Fruit fly (Drosophila melanogaster) whole organism, wandering third instar larva: ENCODE data around the gene CG6931.
A peak's percentile ranks its signal among the peaks of the same experiment; 100 is the strongest.

ENCODE experiments used
- Abd-B ChIP-seq: fragments of >200 bp; optimal IDR thresholded peaks from 2 replicates; lab custom pipeline; 2017; ENCODE audit warnings: missing biosample characterization, missing genetic modification characterization
- CG32264 ChIP-seq: fragments of 200-800 bp; sonication (Bioruptor generic); optimal IDR thresholded peaks from 2 replicates; lab custom pipeline; 2016; ENCODE audit warnings: missing biosample characterization, missing genetic modification characterization
- CG9705 ChIP-seq: fragments of 200-800 bp; sonication (Bioruptor generic); optimal IDR thresholded peaks from 2 replicates; lab custom pipeline; 2018; ENCODE audit warnings: missing biosample characterization, mild to moderate bottlenecking, missing genetic modification characterization
- CrebA ChIP-seq: fragments of 200-800 bp; sonication (Bioruptor generic); optimal IDR thresholded peaks from 2 replicates; lab custom pipeline; 2016; ENCODE audit warnings: missing biosample characterization, mild to moderate bottlenecking, missing genetic modification characterization, borderline replicate concordance
- Dfd ChIP-seq: fragments of >200 bp; optimal IDR thresholded peaks from 2 replicates; lab custom pipeline; 2017; ENCODE audit warnings: missing biosample characterization, missing genetic modification characterization
- GATAd ChIP-seq: sonication (Bioruptor generic); optimal IDR thresholded peaks from 2 replicates; lab custom pipeline; 2016; ENCODE audit warnings: missing biosample characterization, missing genetic modification characterization
- HLH106 ChIP-seq: fragments of 200-800 bp; optimal IDR thresholded peaks from 3 replicates; lab custom pipeline; 2019; ENCODE audit warnings: missing biosample characterization, mild to moderate bottlenecking, missing genetic modification characterization, moderate library complexity
- Hnf4 ChIP-seq: fragments of 200-800 bp; sonication (Bioruptor generic); optimal IDR thresholded peaks from 2 replicates; lab custom pipeline; 2016; ENCODE audit warnings: missing biosample characterization, mild to moderate bottlenecking, missing genetic modification characterization
- Hr78 ChIP-seq: fragments of >200 bp; optimal IDR thresholded peaks from 2 replicates; lab custom pipeline; 2017; ENCODE audit warnings: missing biosample characterization, missing genetic modification characterization
- Hr83 ChIP-seq: fragments of 200-300 bp; sonication (Bioruptor generic); optimal IDR thresholded peaks from 2 replicates; lab custom pipeline; 2016; ENCODE audit warnings: missing biosample characterization, mild to moderate bottlenecking, missing genetic modification characterization, moderate library complexity; ENCODE audit not compliant: poor library complexity, severe bottlenecking
- Jra ChIP-seq: sonication (Bioruptor generic); optimal IDR thresholded peaks from 2 replicates; lab custom pipeline; 2016; ENCODE audit warnings: missing biosample characterization, missing genetic modification characterization
- Mio ChIP-seq: sonication (Bioruptor generic); optimal IDR thresholded peaks from 2 replicates; lab custom pipeline; 2016; ENCODE audit warnings: missing biosample characterization, missing genetic modification characterization
- Myc ChIP-seq: fragments of >200 bp; optimal IDR thresholded peaks from 2 replicates; lab custom pipeline; 2017
- N ChIP-seq: fragments of >200 bp; optimal IDR thresholded peaks from 2 replicates; lab custom pipeline; 2018; ENCODE audit warnings: missing biosample characterization, missing external identifiers, missing genetic modification characterization
- OdsH ChIP-seq: fragments of 200-800 bp; sonication (Bioruptor generic); optimal IDR thresholded peaks from 2 replicates; lab custom pipeline; 2016; ENCODE audit warnings: missing biosample characterization, mild to moderate bottlenecking, missing genetic modification characterization
- Sp1 ChIP-seq: fragments of 200-800 bp; sonication (Bioruptor generic); optimal IDR thresholded peaks from 3 replicates; lab custom pipeline; 2019; ENCODE audit warnings: missing biosample characterization, mild to moderate bottlenecking, missing genetic modification characterization, moderate library complexity
- dl ChIP-seq, 2 experiments: fragments of 175-275, 200-275 bp in 1 of 2; fragments of 200-275 bp in 1 of 2; sonication (Bioruptor generic); optimal IDR thresholded peaks; lab custom pipeline; 2018; ENCODE audit warnings: mild to moderate bottlenecking in 2 of 2, missing biosample characterization in 2 of 2, missing genetic modification characterization in 2 of 2, moderate library complexity in 2 of 2; ENCODE audit not compliant: partially characterized antibody in 2 of 2, insufficient read depth in 1 of 2
- dmrt93B ChIP-seq: fragments of 200-800 bp; sonication (Bioruptor generic); optimal IDR thresholded peaks from 2 replicates; lab custom pipeline; 2018; ENCODE audit warnings: missing biosample characterization, mild to moderate bottlenecking, missing genetic modification characterization
- dsf ChIP-seq: sonication (Bioruptor generic); optimal IDR thresholded peaks from 2 replicates; lab custom pipeline; 2016; ENCODE audit warnings: missing biosample characterization, missing genetic modification characterization, borderline replicate concordance
- ey ChIP-seq: fragments of 200-800 bp; sonication (Bioruptor generic); optimal IDR thresholded peaks from 2 replicates; lab custom pipeline; 2016; ENCODE audit warnings: missing biosample characterization, missing genetic modification characterization
- fru ChIP-seq: fragments of 200-800 bp; sonication (Bioruptor generic); optimal IDR thresholded peaks from 3 replicates; lab custom pipeline; 2016; ENCODE audit warnings: missing biosample characterization, mild to moderate bottlenecking, missing genetic modification characterization
- h ChIP-seq: fragments of 200-800 bp; sonication (Bioruptor generic); optimal IDR thresholded peaks from 3 replicates; lab custom pipeline; 2016; ENCODE audit warnings: missing biosample characterization, mild to moderate bottlenecking, missing genetic modification characterization
- jim ChIP-seq: fragments of 175-275, 200-325 bp; sonication (Bioruptor generic); optimal IDR thresholded peaks from 2 replicates; lab custom pipeline; 2016; ENCODE audit warnings: missing biosample characterization, mild to moderate bottlenecking, missing genetic modification characterization
- lola ChIP-seq: fragments of >200 bp; optimal IDR thresholded peaks from 2 replicates; lab custom pipeline; 2017; ENCODE audit warnings: missing biosample characterization, missing genetic modification characterization
- pan ChIP-seq: fragments of >200 bp; optimal IDR thresholded peaks from 2 replicates; lab custom pipeline; 2017
- psq ChIP-seq: fragments of 200-800 bp; sonication (Bioruptor generic); optimal IDR thresholded peaks from 3 replicates; lab custom pipeline; 2017; ENCODE audit warnings: missing biosample characterization, mild to moderate bottlenecking, missing genetic modification characterization, moderate library complexity
- rgr ChIP-seq: fragments of 200-800 bp; sonication (Bioruptor generic); optimal IDR thresholded peaks from 3 replicates; lab custom pipeline; 2016; ENCODE audit warnings: missing biosample characterization, mild to moderate bottlenecking, missing genetic modification characterization
- sage ChIP-seq: fragments of 200-800 bp; sonication (Bioruptor generic); optimal IDR thresholded peaks from 2 replicates; lab custom pipeline; 2016; ENCODE audit warnings: missing biosample characterization, mild to moderate bottlenecking, missing genetic modification characterization
- sv ChIP-seq: fragments of 200-800 bp; sonication (Bioruptor generic); optimal IDR thresholded peaks from 3 replicates; lab custom pipeline; 2016; ENCODE audit warnings: missing biosample characterization, missing genetic modification characterization

The CG6931 gene

DNA sequence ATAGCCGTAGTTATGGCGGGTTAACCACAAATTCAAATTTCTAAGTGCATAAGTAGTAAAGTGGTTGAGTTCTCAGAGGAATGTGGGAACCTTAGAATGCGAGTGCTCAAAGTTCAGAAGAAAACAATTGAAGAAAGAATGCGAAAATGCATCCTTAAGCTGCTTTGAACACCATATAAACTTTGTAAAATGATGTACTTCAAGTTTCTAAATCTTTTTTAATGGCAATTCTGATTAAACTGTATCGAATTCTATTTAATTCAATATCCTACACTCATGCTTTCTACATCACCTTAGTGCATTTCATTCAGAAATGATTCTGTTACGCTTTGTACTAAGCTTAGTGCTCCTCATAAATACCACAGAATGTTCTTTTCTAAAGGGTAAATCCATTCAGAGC lies 41.7 kb downstream of the CG6931 start, which contains the start of gene CG43993:
Gene CG43993 (plus strand): TSS at position 301 of the 400 bp plus-strand sequence.
- TF ChIP-seq Abd-B (GFP tag; lab: Kevin White, UChicago) (no peak), GATAd (no peak), Hr78 (GFP tag; lab: Kevin White, UChicago) (no peak), fru (GFP tag; lab: Kevin White, UChicago) (no peak), pan (no peak), sv (GFP tag; lab: Kevin White, UChicago) (no peak), Dfd (GFP tag; lab: Kevin White, UChicago) (no peak), rgr (GFP tag; lab: Kevin White, UChicago) (no peak), Mio (GFP tag; lab: Kevin White, UChicago) (no peak), dl (GFP tag; optimal IDR thresholded peaks at IDR 0.05; lab: Kevin White, UChicago; ENCODE audit: insufficient read depth in 1 of 2, partially characterized antibody in 2 of 2) (no peak), CrebA (GFP tag; lab: Kevin White, UChicago) (no peak), Myc (lab: Kevin White, UChicago) (no peak), Sp1 (GFP tag; lab: Kevin White, UChicago) (no peak), CG9705 (GFP tag; lab: Kevin White, UChicago) (no peak), Hnf4 (GFP tag; lab: Kevin White, UChicago) (no peak), CG32264 (GFP tag; lab: Kevin White, UChicago) (no peak)
- TF ChIP-seq, all 38 proteins: peak for 0

dm6 chr3L:12036658-12037057 lies 46.1 kb downstream of the CG6931 start:
- TF ChIP-seq Sp1 (GFP tag; lab: Kevin White, UChicago) (no peak), jim (GFP tag; lab: Kevin White, UChicago) (no peak), Jra (GFP tag; lab: Kevin White, UChicago) (no peak), Hr78 (GFP tag; lab: Kevin White, UChicago) (no peak), OdsH (GFP tag; lab: Kevin White, UChicago) (no peak), CrebA (GFP tag; lab: Kevin White, UChicago) (no peak), dl (GFP tag; optimal IDR thresholded peaks at IDR 0.05; lab: Kevin White, UChicago; ENCODE audit: insufficient read depth in 1 of 2, partially characterized antibody in 2 of 2) (no peak), sage (GFP tag; lab: Kevin White, UChicago) (no peak), GATAd (no peak), Hr83 (GFP tag; lab: Kevin White, UChicago) (no peak), Mio (GFP tag; lab: Kevin White, UChicago) (no peak)

DNA sequence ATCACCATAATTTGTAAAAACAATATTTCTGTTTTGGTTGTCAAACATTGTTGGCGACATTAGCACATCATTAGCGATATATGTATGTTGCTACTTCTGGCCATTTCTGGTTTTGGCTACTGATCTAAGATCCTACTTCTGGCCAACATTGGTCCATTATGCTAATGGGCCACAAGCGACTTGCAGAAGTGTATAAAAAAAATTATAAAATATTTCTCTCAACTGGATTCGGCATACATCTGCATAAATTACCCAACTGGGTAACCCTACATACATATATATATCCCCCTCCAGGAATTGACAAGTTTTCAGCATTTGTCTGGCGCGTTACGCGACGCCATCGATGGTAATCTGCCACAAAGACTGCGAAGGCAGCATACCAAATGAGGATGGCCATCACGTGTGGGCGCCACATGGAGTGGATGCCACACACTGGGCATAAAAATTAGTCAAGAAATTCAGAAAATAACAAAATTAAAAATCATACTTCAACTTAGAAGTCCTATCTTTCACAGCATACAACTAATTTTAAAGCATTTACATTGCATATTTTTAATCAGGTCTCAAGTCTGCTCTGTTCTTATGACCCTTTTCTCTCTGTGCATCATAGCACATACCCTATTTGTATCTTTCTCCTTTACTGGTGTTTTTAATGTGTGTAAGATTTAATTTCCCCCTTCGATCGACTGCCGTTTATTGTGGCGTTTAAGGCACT lies 47.1 kb downstream of the CG6931 start:
- peak; percentile 14 for TF ChIP-seq sv (GFP tag; lab: Kevin White, UChicago)
- no peak for TF ChIP-seq Myc (lab: Kevin White, UChicago)

DNA sequence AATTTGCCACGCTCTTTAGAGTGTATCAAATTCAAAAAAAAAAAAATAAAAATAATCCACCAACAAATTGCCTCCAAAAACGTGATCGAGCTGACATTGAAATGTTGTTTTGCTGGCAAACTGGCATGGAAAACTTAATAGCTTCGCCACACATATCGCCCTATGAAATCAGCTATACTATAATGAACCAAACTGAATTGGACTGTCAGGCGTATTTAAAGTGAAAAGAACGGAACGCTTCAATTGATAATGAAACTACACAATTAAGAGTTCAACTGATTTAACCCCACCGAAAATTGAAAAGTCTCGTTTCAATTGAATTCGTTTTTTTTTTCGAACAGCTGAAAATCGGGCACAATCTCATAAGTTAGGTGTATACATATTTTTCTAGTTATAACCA lies 48.5 kb downstream of the CG6931 start:
- no peak for TF ChIP-seq Jra (GFP tag; lab: Kevin White, UChicago)
- TF ChIP-seq dl (GFP tag; optimal IDR thresholded peaks at IDR 0.05; lab: Kevin White, UChicago; ENCODE audit: insufficient read depth in 1 of 2, partially characterized antibody in 2 of 2), result no peak
- TF ChIP-seq dmrt93B, result no peak
- TF ChIP-seq fru (GFP tag; lab: Kevin White, UChicago), result no peak
- no peak for TF ChIP-seq psq
- TF ChIP-seq Myc (lab: Kevin White, UChicago), result no peak
- TF ChIP-seq lola (GFP tag; lab: Kevin White, UChicago), result no peak
- TF ChIP-seq OdsH (GFP tag; lab: Kevin White, UChicago), result no peak
- no peak for TF ChIP-seq Hr78 (GFP tag; lab: Kevin White, UChicago)
- no peak for TF ChIP-seq Dfd (GFP tag; lab: Kevin White, UChicago)
- no peak for TF ChIP-seq N (GFP tag; lab: Kevin White, UChicago)
- TF ChIP-seq h, result no peak
- no peak for TF ChIP-seq dsf (GFP tag; lab: Kevin White, UChicago)
- TF ChIP-seq GATAd, result no peak
- no peak for TF ChIP-seq ey (GFP tag; lab: Kevin White, UChicago)
- TF ChIP-seq HLH106 (tag; lab: Kevin White, UChicago), result no peak
